Fruit fly (Drosophila melanogaster) whole organism, adult: ENCODE results near the gene CG10969.

Experiments
- CG11617 ChIP-seq: fragments of 200-800 bp; sonication (Bioruptor generic); optimal IDR thresholded peaks from 2 replicates; lab custom pipeline; 2017; ENCODE audit warnings: mild to moderate bottlenecking, missing biosample characterization, missing genetic modification reagents, missing genetic modification characterization
- CG12768 ChIP-seq: fragments of 200-800 bp; sonication (Bioruptor generic); optimal IDR thresholded peaks from 2 replicates; lab custom pipeline; 2017; ENCODE audit warnings: missing biosample characterization, missing genetic modification characterization, mild to moderate bottlenecking, moderate library complexity, missing genetic modification reagents
- CG14711 ChIP-seq: fragments of 200-800 bp; sonication (Bioruptor generic); optimal IDR thresholded peaks from 2 replicates; lab custom pipeline; 2018; ENCODE audit warnings: missing biosample characterization, mild to moderate bottlenecking, missing genetic modification characterization, moderate library complexity
- CG1620 ChIP-seq: fragments of 200-800 bp; sonication (Bioruptor generic); optimal IDR thresholded peaks from 2 replicates; lab custom pipeline; 2016; ENCODE audit warnings: missing biosample characterization, missing genetic modification characterization
- CG33017 ChIP-seq: fragments of 200-800 bp; sonication (Bioruptor generic); optimal IDR thresholded peaks from 2 replicates; lab custom pipeline; 2018; ENCODE audit warnings: missing biosample characterization, mild to moderate bottlenecking, missing genetic modification characterization, moderate library complexity
- CG5204 ChIP-seq: fragments of 200-800 bp; sonication (Bioruptor generic); optimal IDR thresholded peaks from 2 replicates; lab custom pipeline; 2016; ENCODE audit warnings: missing biosample characterization, missing genetic modification characterization
- CG7045 ChIP-seq: fragments of 200-800 bp; sonication (Bioruptor generic); optimal IDR thresholded peaks from 2 replicates; lab custom pipeline; 2017; ENCODE audit warnings: missing biosample characterization, mild to moderate bottlenecking, missing genetic modification characterization
- CG7101 ChIP-seq: fragments of 200-800 bp; sonication (Bioruptor generic); optimal IDR thresholded peaks from 2 replicates; lab custom pipeline; 2018; ENCODE audit warnings: missing biosample characterization, mild to moderate bottlenecking, missing genetic modification characterization, moderate library complexity
- Clk ChIP-seq: fragments of 200-800 bp; sonication (Bioruptor generic); optimal IDR thresholded peaks from 2 replicates; lab custom pipeline; 2017; ENCODE audit warnings: missing biosample characterization, missing genetic modification characterization
- Crg-1 ChIP-seq: fragments of 200-800 bp; sonication (Bioruptor generic); optimal IDR thresholded peaks from 2 replicates; lab custom pipeline; 2016; ENCODE audit warnings: missing biosample characterization, missing genetic modification characterization
- Hr96 ChIP-seq: fragments of 200-800 bp; sonication (Bioruptor generic); optimal IDR thresholded peaks from 2 replicates; lab custom pipeline; 2016; ENCODE audit warnings: missing biosample characterization, missing genetic modification characterization
- Mnt ChIP-seq: fragments of 200-800 bp; sonication (Bioruptor generic); optimal IDR thresholded peaks from 2 replicates; lab custom pipeline; 2016; ENCODE audit warnings: missing biosample characterization, mild to moderate bottlenecking, missing genetic modification characterization
- bab1 ChIP-seq: fragments of 200-800 bp; sonication (Bioruptor generic); optimal IDR thresholded peaks from 3 replicates; lab custom pipeline; 2019; ENCODE audit warnings: missing biosample characterization, mild to moderate bottlenecking, missing genetic modification characterization, moderate library complexity
- cic ChIP-seq: fragments of 200-800 bp; sonication (Bioruptor generic); optimal IDR thresholded peaks from 2 replicates; lab custom pipeline; 2017; ENCODE audit warnings: missing biosample characterization, mild to moderate bottlenecking, missing genetic modification characterization, moderate library complexity
- cnc ChIP-seq, 2 experiments: fragments of >200 bp; optimal IDR thresholded peaks; 2 replicates each; lab custom pipeline; 2017
- kay ChIP-seq: fragments of 200-800 bp; sonication (Bioruptor generic); peaks from one replicate; lab custom pipeline; 2016; ENCODE audit warnings: missing biosample characterization, missing genetic modification characterization, borderline replicate concordance
- ovo ChIP-seq: fragments of 200-800 bp; sonication (Bioruptor generic); optimal IDR thresholded peaks from 2 replicates; lab custom pipeline; 2016; ENCODE audit warnings: missing biosample characterization, missing genetic modification characterization
- pad ChIP-seq: fragments of 200-800 bp; sonication (Bioruptor generic); optimal IDR thresholded peaks from 3 replicates; lab custom pipeline; 2017; ENCODE audit warnings: missing biosample characterization, missing genetic modification characterization, mild to moderate bottlenecking, moderate library complexity, missing genetic modification reagents
- tj ChIP-seq: fragments of 200-800 bp; sonication (Bioruptor generic); optimal IDR thresholded peaks from 3 replicates; lab custom pipeline; 2017; ENCODE audit warnings: missing biosample characterization, mild to moderate bottlenecking, missing genetic modification characterization, moderate library complexity
- toe ChIP-seq: fragments of 200-800 bp; sonication (Bioruptor generic); optimal IDR thresholded peaks from 2 replicates; lab custom pipeline; 2016; ENCODE audit warnings: missing biosample characterization, missing genetic modification characterization

Gene CG10969

DNA sequence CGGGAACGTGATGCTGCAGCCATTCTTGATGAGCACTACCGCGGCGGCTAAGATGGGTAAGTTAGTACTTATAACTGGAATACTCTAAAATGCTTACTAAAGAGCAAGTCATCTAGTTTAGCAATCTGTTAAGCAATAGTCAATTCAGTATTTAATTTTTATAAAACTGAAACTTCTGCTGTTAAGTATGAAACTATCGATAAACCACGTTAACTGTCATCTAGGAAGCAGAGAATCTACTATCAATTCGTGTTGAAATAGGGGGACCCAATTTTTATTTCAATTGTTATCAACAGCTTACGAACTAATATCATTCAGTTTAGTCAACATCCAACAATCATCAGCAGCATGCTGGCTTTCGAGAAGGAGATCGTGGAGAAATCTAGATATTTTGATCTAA is 27.5 kb upstream of the CG10969 start, which contains the start of gene CG32110:
TSS of gene CG32110 (plus strand) at position 301 of the 400 bp plus-strand sequence.
- TF ChIP-seq cnc (optimal IDR thresholded peaks at IDR 0.05; lab: Kevin White, UChicago) = no peak
- TF ChIP-seq bab1 (GFP tag; lab: Kevin White, UChicago) = no peak
- TF ChIP-seq ovo (GFP tag; lab: Kevin White, UChicago) = no peak
- TF ChIP-seq cic = no peak
- TF ChIP-seq toe = no peak

dm6 chr3L:12806290-12806743 is 25.4 kb upstream of the CG10969 start:
- TF ChIP-seq ovo (GFP tag; lab: Kevin White, UChicago) (no peak), tj (GFP tag; lab: Kevin White, UChicago) (peak; percentile 77), CG7101 (tag; lab: Kevin White, UChicago) (peak; percentile 68), CG5204 (GFP tag; lab: Kevin White, UChicago) (no peak), CG12768 (GFP tag; lab: Kevin White, UChicago) (peak; percentile 42), Hr96 (GFP tag; lab: Kevin White, UChicago) (no peak), bab1 (GFP tag; lab: Kevin White, UChicago) (peak; percentile 41), CG1620 (no peak), cnc (optimal IDR thresholded peaks at IDR 0.05; lab: Kevin White, UChicago) (no peak), kay (no peak), CG14711 (peak; percentile 98), Mnt (peak; percentile 66), toe (no peak), CG7045 (GFP tag; lab: Kevin White, UChicago) (peak; percentile 46), cic (peak; percentile 86), CG11617 (peak; percentile 69), Crg-1 (no peak), pad (GFP tag; lab: Kevin White, UChicago) (peak; percentile 22), CG33017 (peak; percentile 75), Clk (GFP tag; lab: Kevin White, UChicago) (no peak)

DNA sequence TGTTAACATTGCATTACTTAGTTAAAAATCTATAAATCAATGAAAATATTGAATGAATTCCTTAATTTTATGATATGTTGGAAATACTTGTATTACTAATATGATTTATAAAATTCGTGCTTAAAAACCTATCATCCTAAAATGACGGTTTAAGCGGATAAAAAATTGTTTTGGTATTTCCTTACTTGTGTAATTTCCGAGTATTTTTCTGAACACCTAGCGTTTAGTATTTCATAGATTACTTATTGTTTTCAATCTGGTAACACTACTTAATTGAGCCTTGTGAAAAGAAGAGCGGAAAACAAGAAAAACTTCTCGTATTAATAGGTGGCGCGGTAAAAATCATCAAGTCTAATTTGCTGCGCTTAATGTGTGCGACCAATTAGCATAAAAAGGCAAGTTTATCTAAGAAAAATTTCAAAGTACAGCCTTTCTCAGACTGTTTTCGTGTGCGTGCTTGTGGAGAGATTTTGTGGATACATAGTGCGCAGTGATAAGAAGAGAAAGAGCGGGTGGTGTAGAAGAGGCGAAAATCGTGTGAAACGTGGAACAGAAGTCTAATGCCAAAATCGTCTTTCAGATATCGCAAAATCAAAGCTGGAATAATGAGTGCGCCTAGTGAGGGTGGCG is 24.9 kb upstream of the CG10969 start, which contains the start of gene Sap130:
TSS of gene Sap130 (plus strand) at position 243 of the 630 bp plus-strand sequence.
- TF ChIP-seq CG12768 (GFP tag; lab: Kevin White, UChicago) = no peak
- TF ChIP-seq Clk (GFP tag; lab: Kevin White, UChicago) = no peak
- TF ChIP-seq pad (GFP tag; lab: Kevin White, UChicago) = no peak
- no peak for TF ChIP-seq Hr96 (GFP tag; lab: Kevin White, UChicago)
- no peak for TF ChIP-seq cic
- TF ChIP-seq cnc (optimal IDR thresholded peaks at IDR 0.05; lab: Kevin White, UChicago) = no peak
- TF ChIP-seq ovo (GFP tag; lab: Kevin White, UChicago) = no peak
- no peak for TF ChIP-seq kay
- TF ChIP-seq CG5204 (GFP tag; lab: Kevin White, UChicago) = no peak
- TF ChIP-seq bab1 (GFP tag; lab: Kevin White, UChicago) = no peak
- no peak for TF ChIP-seq CG33017
- no peak for TF ChIP-seq CG7101 (tag; lab: Kevin White, UChicago)
- no peak for TF ChIP-seq CG11617
- no peak for TF ChIP-seq toe
- TF ChIP-seq CG7045 (GFP tag; lab: Kevin White, UChicago) = no peak
- no peak for TF ChIP-seq Mnt
- TF ChIP-seq Crg-1 = no peak
- no peak for TF ChIP-seq CG14711
- TF ChIP-seq tj (GFP tag; lab: Kevin White, UChicago) = no peak

DNA sequence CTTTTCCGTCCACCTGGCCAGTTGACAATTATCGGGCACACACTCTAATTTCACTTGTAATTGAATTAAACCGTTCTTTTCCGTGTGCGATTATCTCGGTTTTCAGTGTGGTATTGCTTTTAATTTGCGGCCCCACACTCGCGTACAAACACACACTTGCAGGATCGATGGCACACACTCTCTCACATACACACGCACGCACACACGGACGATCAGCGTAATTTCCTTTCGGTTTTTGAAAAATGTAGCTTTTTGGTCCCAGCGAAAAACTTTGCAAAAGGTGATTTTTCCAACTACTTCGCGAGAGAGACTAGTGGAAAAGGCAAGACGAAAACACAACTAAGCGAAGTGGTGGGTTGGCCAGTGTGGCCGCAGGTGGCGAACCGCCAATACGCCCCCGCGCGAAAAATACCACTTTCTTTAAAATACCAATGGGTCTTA is 23.9 kb upstream of the CG10969 start, which contains the start of gene Atg1:
TSS of gene Atg1 (minus strand) at position 387 of the 441 bp plus-strand sequence.
- TF ChIP-seq toe = no peak
- no peak for TF ChIP-seq CG14711
- TF ChIP-seq tj (GFP tag; lab: Kevin White, UChicago) = peak; percentile 19
- no peak for TF ChIP-seq kay
- TF ChIP-seq Mnt = peak; percentile 38
- TF ChIP-seq CG11617 = peak; percentile 16
- no peak for TF ChIP-seq CG7101 (tag; lab: Kevin White, UChicago)
- peak; percentile 56 for TF ChIP-seq cic
- TF ChIP-seq bab1 (GFP tag; lab: Kevin White, UChicago) = peak; percentile 60
- TF ChIP-seq Clk (GFP tag; lab: Kevin White, UChicago) = no peak
- TF ChIP-seq ovo (GFP tag; lab: Kevin White, UChicago) = no peak
- peak; percentile 36 for TF ChIP-seq CG12768 (GFP tag; lab: Kevin White, UChicago)
- peak; percentile 74 for TF ChIP-seq pad (GFP tag; lab: Kevin White, UChicago)
- no peak for TF ChIP-seq CG7045 (GFP tag; lab: Kevin White, UChicago)
- TF ChIP-seq CG1620 = no peak
- TF ChIP-seq CG33017 = no peak

- TF ChIP-seq cnc (optimal IDR thresholded peaks at IDR 0.05; lab: Kevin White, UChicago) = no peak
- TF ChIP-seq toe = no peak
- TF ChIP-seq Clk (GFP tag; lab: Kevin White, UChicago) = peak; percentile 11
- no peak for TF ChIP-seq pad (GFP tag; lab: Kevin White, UChicago)
- TF ChIP-seq CG7045 (GFP tag; lab: Kevin White, UChicago) = no peak
- no peak for TF ChIP-seq CG5204 (GFP tag; lab: Kevin White, UChicago)
- TF ChIP-seq bab1 (GFP tag; lab: Kevin White, UChicago) = no peak
- TF ChIP-seq Mnt = no peak
Observed at dm6 chr3L:12804035-12804729, 23.3 kb upstream of the CG10969 start.
